Comparison of ENCODE assay signal across 2 fruit fly cellular contexts in genomic region chr3L:756372-756771, dm6.
A peak's percentile ranks its signal among the peaks of the same experiment; 100 is the strongest.
TF ChIP-seq lines count a peak whose summit lies in the region.

No protein-coding gene starts in this region.

TF ChIP-seq in whole organism, embryonic, 481 proteins besides CTCF, POLR2A, EP300 and RAD21 (continued from another document):
- no peak for TF ChIP-seq Hr39 (optimal IDR thresholded peaks at IDR 0.05; lab: Kevin White, UChicago)
- TF ChIP-seq CG10979 (tag; optimal IDR thresholded peaks at IDR 0.05; lab: Kevin White, UChicago): no peak
- no peak for TF ChIP-seq ERR (GFP tag; optimal IDR thresholded peaks at IDR 0.05; lab: Kevin White, UChicago)
- no peak for TF ChIP-seq E2f2 (GFP tag; IDR thresholded peaks at IDR 0.05; lab: Robert Waterston, UW)
- peak; percentile 44 for TF ChIP-seq CG17359 (tag; optimal IDR thresholded peaks at IDR 0.05; lab: Kevin White, UChicago)
- no peak for TF ChIP-seq Doc2 (GFP tag; IDR thresholded peaks at IDR 0.05; lab: Robert Waterston, UW)
- peak; percentile 34 for TF ChIP-seq CG11504 (tag; optimal IDR thresholded peaks at IDR 0.05; lab: Kevin White, UChicago)
- peak; percentile 28 for TF ChIP-seq ewg (GFP tag; optimal IDR thresholded peaks at IDR 0.05; lab: Kevin White, UChicago)
- TF ChIP-seq pho (GFP tag; optimal IDR thresholded peaks at IDR 0.05; lab: Kevin White, UChicago): no peak
- TF ChIP-seq Sox102F (GFP tag; optimal IDR thresholded peaks at IDR 0.05; lab: Kevin White, UChicago): peak; percentile 65
- peak; percentile 7 for TF ChIP-seq Sox100B (GFP tag; optimal IDR thresholded peaks at IDR 0.05; lab: Kevin White, UChicago)
- TF ChIP-seq Med (GFP tag; lab: Kevin White, UChicago): peak; percentile 64
- peak; percentile 16 for TF ChIP-seq az2 (GFP tag; optimal IDR thresholded peaks at IDR 0.05; lab: Kevin White, UChicago)
- no peak for TF ChIP-seq vfl (GFP tag; optimal IDR thresholded peaks at IDR 0.05; lab: Kevin White, UChicago)
- TF ChIP-seq Drgx (GFP tag; IDR thresholded peaks at IDR 0.05; lab: Robert Waterston, UW): peak; percentile 71
- TF ChIP-seq ems (GFP tag; optimal IDR thresholded peaks at IDR 0.05; lab: Kevin White, UChicago): no peak
- TF ChIP-seq CG11247 (GFP tag; IDR thresholded peaks at IDR 0.05; lab: Robert Waterston, UW): no peak
- TF ChIP-seq CG8290 (GFP tag; optimal IDR thresholded peaks at IDR 0.05; lab: Kevin White, UChicago): no peak
- TF ChIP-seq CG8290 (tag; optimal IDR thresholded peaks at IDR 0.05; lab: Kevin White, UChicago): peak in 1 of 2 experiments; percentile 9
- peak; percentile 38 for TF ChIP-seq oc (tag; optimal IDR thresholded peaks at IDR 0.05; lab: Kevin White, UChicago)
- no peak for TF ChIP-seq gce (GFP tag; IDR thresholded peaks at IDR 0.05; lab: Robert Waterston, UW)
- TF ChIP-seq CG3281 (GFP tag; optimal IDR thresholded peaks at IDR 0.05; lab: Kevin White, UChicago): no peak
- no peak for TF ChIP-seq CG3995 (GFP tag; optimal IDR thresholded peaks at IDR 0.05; lab: Kevin White, UChicago)
- TF ChIP-seq al (GFP tag; IDR thresholded peaks at IDR 0.05; lab: Robert Waterston, UW): no peak
- no peak for TF ChIP-seq fd64A (GFP tag; optimal IDR thresholded peaks at IDR 0.05; lab: Kevin White, UChicago)
- TF ChIP-seq toy (GFP tag; IDR thresholded peaks at IDR 0.05; lab: Robert Waterston, UW): no peak
- no peak for TF ChIP-seq hb (GFP tag; IDR thresholded peaks at IDR 0.05; lab: Robert Waterston, UW; ENCODE audit: partially characterized antibody)
- peak; percentile 4 for TF ChIP-seq ATbp (GFP tag; optimal IDR thresholded peaks at IDR 0.05; lab: Kevin White, UChicago)
- peak; percentile 29 for TF ChIP-seq Blimp-1 (GFP tag; optimal IDR thresholded peaks at IDR 0.05; lab: Kevin White, UChicago)
- TF ChIP-seq Xbp1 (GFP tag; optimal IDR thresholded peaks at IDR 0.05; lab: Kevin White, UChicago): peak; percentile 11
- TF ChIP-seq CG34422 (GFP tag; IDR thresholded peaks at IDR 0.05; lab: Robert Waterston, UW): 0 out of 3 replicates have a peak, but pooled peaks have one; percentile 9
- no peak for TF ChIP-seq CG1832 (GFP tag; optimal IDR thresholded peaks at IDR 0.05; lab: Kevin White, UChicago)
- no peak for TF ChIP-seq ind (GFP tag; optimal IDR thresholded peaks at IDR 0.05; lab: Kevin White, UChicago)
- TF ChIP-seq sisA (GFP tag; IDR thresholded peaks at IDR 0.05; lab: Robert Waterston, UW): peak; percentile 27

TF ChIP-seq in whole organism, prepupa, 60 proteins besides CTCF, POLR2A, EP300 and RAD21 (continued from another document):
- no peak for TF ChIP-seq ss (GFP tag; optimal IDR thresholded peaks at IDR 0.05; lab: Kevin White, UChicago)
- peak; percentile 85 for TF ChIP-seq CG8119 (GFP tag; IDR thresholded peaks at IDR 0.05; lab: Robert Waterston, UW)
- TF ChIP-seq Hr38 (GFP tag; optimal IDR thresholded peaks at IDR 0.05; lab: Kevin White, UChicago): no peak
- no peak for TF ChIP-seq lz (GFP tag; optimal IDR thresholded peaks at IDR 0.05; lab: Kevin White, UChicago)
- TF ChIP-seq Hr4 (GFP tag; optimal IDR thresholded peaks at IDR 0.05; lab: Kevin White, UChicago): peak; percentile 81
- TF ChIP-seq CG11902 (GFP tag; optimal IDR thresholded peaks at IDR 0.05; lab: Kevin White, UChicago): no peak
- peak; percentile 71 for TF ChIP-seq CG4318 (GFP tag; optimal IDR thresholded peaks at IDR 0.05; lab: Kevin White, UChicago)
- peak; percentile 10 for TF ChIP-seq net (GFP tag; optimal IDR thresholded peaks at IDR 0.05; lab: Kevin White, UChicago)
- TF ChIP-seq CG8319 (GFP tag; optimal IDR thresholded peaks at IDR 0.05; lab: Kevin White, UChicago): no peak
- TF ChIP-seq CG3919 (GFP tag; optimal IDR thresholded peaks at IDR 0.05; lab: Kevin White, UChicago): peak; percentile 24
